Fruit fly (Drosophila melanogaster): Measurements from ENCODE around the gene CREG.

- TF ChIP-seq pan (optimal IDR thresholded peaks at IDR 0.05) (no peak), pan (GFP tag; optimal IDR thresholded peaks at IDR 0.05 in 1 of 2, IDR thresholded peaks at IDR 0.05 in 1 of 2) (no peak), CG32772 (GFP tag; IDR thresholded peaks at IDR 0.05) (no peak), B-H2 (GFP tag; optimal IDR thresholded peaks at IDR 0.05) (no peak), CG6791 (GFP tag; IDR thresholded peaks at IDR 0.05; ENCODE audit: partially characterized antibody) (no peak), sima (GFP tag; optimal IDR thresholded peaks at IDR 0.05) (no peak), ken (GFP tag; IDR thresholded peaks at IDR 0.05) (no peak), CG6765 (GFP tag; optimal IDR thresholded peaks at IDR 0.05) (no peak), CG42726 (GFP tag; IDR thresholded peaks at IDR 0.05; ENCODE audit: partially characterized antibody) (no peak)
These were observed 28.4 kb downstream of the CREG start, which contains the start of gene beat-IIa for dm6 chr3R:17366023-17366422.
